Worm (Caenorhabditis elegans) whole organism, midembryonic: Measurements from ENCODE around the gene tag-77.

Experiments used
- T22C8.4 ChIP-seq: fragments of 200-800 bp; sonication (Bioruptor generic); IDR thresholded peaks from 2 replicates; pipeline ENCODE4 v1.3.6; 2022; ENCODE audit warnings: missing genetic modification characterization, missing compliant biosample characterization
- cog-1 ChIP-seq: sonication (generic microtip); optimal IDR thresholded peaks from 2 replicates; lab custom pipeline; 2016; ENCODE audit warnings: missing genetic modification characterization, missing compliant biosample characterization
- flt-1 ChIP-seq: fragments of 200-800 bp; sonication (Bioruptor generic); IDR thresholded peaks from 2 replicates; pipeline ENCODE4 v1.3.6; 2022; ENCODE audit warnings: missing genetic modification characterization, missing compliant biosample characterization
- med-1 ChIP-seq: sonication (generic microtip); optimal IDR thresholded peaks from 2 replicates; lab custom pipeline; 2017; ENCODE audit warnings: missing genetic modification characterization, mild to moderate bottlenecking, missing compliant biosample characterization, antibody characterized with exemption, missing genetic modification reagents; ENCODE audit not compliant: insufficient read depth
- ref-1 ChIP-seq: fragments of 200-800 bp; sonication (Bioruptor generic); conservative IDR thresholded peaks from 2 replicates; pipeline ENCODE4 v1.3.6; 2022; ENCODE audit warnings: missing genetic modification reagents, missing genetic modification characterization, missing compliant biosample characterization
- ztf-23 ChIP-seq: fragments of 200-800 bp; sonication (Bioruptor generic); IDR thresholded peaks from 2 replicates; pipeline ENCODE4 v1.3.6; 2022; ENCODE audit warnings: missing genetic modification reagents, missing genetic modification characterization, missing compliant biosample characterization
- ztf-29 ChIP-seq: fragments of 200-800 bp; sonication (Bioruptor generic); IDR thresholded peaks from 2 replicates; pipeline ENCODE4 v1.3.6; 2022; ENCODE audit warnings: missing genetic modification reagents, missing genetic modification characterization, missing compliant biosample characterization

DNA sequence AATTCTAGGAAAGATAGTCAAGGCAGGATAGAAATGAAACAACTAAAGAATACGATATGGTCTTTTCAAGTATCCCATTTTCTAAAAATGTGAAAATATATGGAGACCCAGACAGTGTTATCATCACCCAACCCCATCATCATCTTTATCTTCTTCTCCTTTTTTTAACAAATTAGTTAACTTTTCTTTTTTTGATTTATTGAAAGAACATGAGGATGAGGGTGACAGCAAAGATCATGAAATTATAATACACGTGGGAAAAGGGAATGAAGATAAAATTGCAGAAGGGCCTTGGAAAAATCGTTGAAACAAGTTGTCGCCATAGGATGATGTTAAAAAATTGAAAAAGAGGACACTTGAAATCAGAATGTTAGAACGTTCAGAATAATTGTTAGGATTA is 46.2 kb downstream of the tag-77 start:
- TF ChIP-seq flt-1 (no peak), med-1 (no peak), ztf-29 (no peak), cog-1 (no peak), ztf-23 (GFP tag; lab: Robert Waterston, UW) (no peak), ref-1 (no peak), T22C8.4 (no peak)
